Worm (Caenorhabditis elegans): ENCODE results near the gene clhm-1.

- TF ChIP-seq madf-8 (GFP tag; conservative IDR thresholded peaks at IDR 0.05) (no peak), mel-28 (tag; optimal IDR thresholded peaks at IDR 0.05; ENCODE audit: borderline replicate concordance) (no peak), lir-1 (GFP tag; conservative IDR thresholded peaks at IDR 0.05) (0 out of 2 replicates have a peak, but pooled peaks have one; percentile 50), pha-4 (tag; optimal IDR thresholded peaks at IDR 0.05) (no peak), lin-35 (GFP tag; optimal IDR thresholded peaks at IDR 0.05) (no peak), F49E8.2 (tag; optimal IDR thresholded peaks at IDR 0.05; ENCODE audit: insufficient read depth) (no peak), attf-6 (GFP tag; IDR thresholded peaks at IDR 0.05) (no peak)
Measured at ce11 chrII:6891838-6892237, 21.0 kb upstream of the clhm-1 start.
